Worm (Caenorhabditis elegans): Measurements from ENCODE around the gene thn-2.

DNA sequence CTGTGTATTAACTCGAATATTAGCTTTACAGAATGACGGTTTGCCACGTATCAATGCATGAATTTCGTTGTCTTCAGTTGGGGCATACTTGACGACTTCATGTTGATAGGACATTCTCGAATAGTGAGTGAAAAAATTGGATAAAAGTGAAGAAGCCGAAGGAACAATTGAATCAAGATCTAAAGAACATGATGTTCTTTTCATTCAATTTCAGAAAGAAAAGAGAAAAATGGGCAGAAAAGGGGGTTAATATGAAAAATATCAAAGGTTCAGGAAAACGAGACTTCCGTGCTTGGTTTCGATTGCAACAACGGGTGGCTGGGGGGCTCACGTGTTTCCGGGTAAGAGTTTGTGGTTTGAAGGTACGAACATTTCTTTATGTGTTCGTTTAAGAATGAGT is 31.6 kb downstream of the thn-2 start:
- TF ChIP-seq lin-13 (GFP tag; optimal IDR thresholded peaks at IDR 0.05) (no peak), fkh-4 (tag; optimal IDR thresholded peaks at IDR 0.05; ENCODE audit: borderline replicate concordance) (no peak), elt-3 (tag; optimal IDR thresholded peaks at IDR 0.05) (no peak), lin-15B (tag; optimal IDR thresholded peaks at IDR 0.05) (no peak), unc-62 (GFP tag; optimal IDR thresholded peaks at IDR 0.05) (no peak), sox-4 (tag; optimal IDR thresholded peaks at IDR 0.05) (no peak)
